Fruit fly (Drosophila melanogaster) whole organism, embryonic: ENCODE data around the gene wrd.

Source experiments
- Adf1 ChIP-seq: fragments of 200-800 bp; sonication (Bioruptor generic); IDR thresholded peaks from 2 replicates; pipeline ENCODE4 v1.3.6; 2022; ENCODE audit warnings: missing biosample characterization, missing genetic modification characterization
- CG10274 ChIP-seq: fragments of 200-800 bp; sonication (Bioruptor generic); optimal IDR thresholded peaks from 3 replicates; lab custom pipeline; 2017; ENCODE audit warnings: missing biosample characterization, mild to moderate bottlenecking, missing genetic modification characterization
- CG10543 ChIP-seq: fragments of 200-800 bp; sonication (Bioruptor generic); optimal IDR thresholded peaks from 3 replicates; lab custom pipeline; 2017; ENCODE audit warnings: missing biosample characterization, mild to moderate bottlenecking, missing genetic modification characterization, moderate library complexity
- CG11247 ChIP-seq: fragments of 200-800 bp; sonication (Bioruptor generic); IDR thresholded peaks from 2 replicates; pipeline ENCODE4 v1.3.6; 2022; ENCODE audit warnings: missing biosample characterization, missing genetic modification characterization
- CG17361 ChIP-seq: fragments of 200-800 bp; sonication (Bioruptor generic); IDR thresholded peaks from 3 replicates; pipeline ENCODE4 v1.3.6; 2022; ENCODE audit warnings: missing biosample characterization, missing genetic modification characterization
- CG17912 ChIP-seq: fragments of 200-800 bp; sonication (Bioruptor generic); optimal IDR thresholded peaks from 2 replicates; lab custom pipeline; 2018; ENCODE audit warnings: missing biosample characterization, mild to moderate bottlenecking, missing genetic modification characterization
- CG2116 ChIP-seq: fragments of 200-800 bp; sonication (Bioruptor generic); optimal IDR thresholded peaks from 3 replicates; lab custom pipeline; 2018; ENCODE audit warnings: missing biosample characterization, mild to moderate bottlenecking, missing genetic modification characterization
- CG3065 ChIP-seq: fragments of 200-800 bp; sonication (Bioruptor generic); optimal IDR thresholded peaks from 2 replicates; lab custom pipeline; 2016; ENCODE audit warnings: missing biosample characterization, missing genetic modification characterization
- CG4328 ChIP-seq: fragments of 200-800 bp; sonication (Bioruptor generic); optimal IDR thresholded peaks from 3 replicates; lab custom pipeline; 2017; ENCODE audit warnings: missing biosample characterization, missing genetic modification reagents, missing genetic modification characterization
- CG5180 ChIP-seq: fragments of 200-800 bp; sonication (Bioruptor generic); optimal IDR thresholded peaks from 3 replicates; lab custom pipeline; 2017; ENCODE audit warnings: missing biosample characterization, missing genetic modification characterization, mild to moderate bottlenecking, moderate library complexity, missing genetic modification reagents
- CG5245 ChIP-seq: fragments of 200-800 bp; sonication (Bioruptor generic); optimal IDR thresholded peaks from 3 replicates; lab custom pipeline; 2016; ENCODE audit warnings: missing biosample characterization, missing genetic modification characterization
- CG6175 ChIP-seq: fragments of 200-800 bp; sonication (Bioruptor generic); IDR thresholded peaks from 3 replicates; pipeline ENCODE4 v1.3.6; 2022; ENCODE audit warnings: missing biosample characterization, missing genetic modification characterization
- CG6765 ChIP-seq: fragments of 200-800 bp; sonication (Bioruptor generic); optimal IDR thresholded peaks from 3 replicates; lab custom pipeline; 2017; ENCODE audit warnings: missing biosample characterization, mild to moderate bottlenecking, missing genetic modification characterization
- CG7556 ChIP-seq: fragments of 200-800 bp; sonication (Bioruptor generic); optimal IDR thresholded peaks from 2 replicates; lab custom pipeline; 2017; ENCODE audit warnings: missing biosample characterization, mild to moderate bottlenecking, missing genetic modification characterization
- CG7786 ChIP-seq: fragments of 200-800 bp; sonication (Bioruptor generic); optimal IDR thresholded peaks from 2 replicates; lab custom pipeline; 2016; ENCODE audit warnings: missing biosample characterization, missing genetic modification characterization
- CG7839 ChIP-seq: fragments of 200-800 bp; sonication (Bioruptor generic); optimal IDR thresholded peaks from 3 replicates; lab custom pipeline; 2018; ENCODE audit warnings: missing biosample characterization, mild to moderate bottlenecking, missing genetic modification characterization, moderate library complexity
- CG8290 ChIP-seq, 3 experiments: fragments of 200-800 bp; sonication (Bioruptor generic); optimal IDR thresholded peaks; 2 replicates each; lab custom pipeline; 2016 to 2019; ENCODE audit warnings: missing biosample characterization in 3 of 3, missing genetic modification characterization in 3 of 3, mild to moderate bottlenecking in 2 of 3, moderate library complexity in 1 of 3
- CHES-1-like ChIP-seq: fragments of 200-800 bp; sonication (Bioruptor generic); optimal IDR thresholded peaks from 2 replicates; lab custom pipeline; 2016; ENCODE audit warnings: missing biosample characterization, missing genetic modification characterization
- Camta ChIP-seq: fragments of 200-800 bp; sonication (Bioruptor generic); optimal IDR thresholded peaks from 2 replicates; lab custom pipeline; 2016; ENCODE audit warnings: missing biosample characterization, missing genetic modification characterization
- Dfd ChIP-seq, 2 experiments: fragments of >200 bp; optimal IDR thresholded peaks; 2 replicates each; lab custom pipeline; 2017; ENCODE audit warnings: missing biosample characterization in 2 of 2, missing genetic modification characterization in 2 of 2
- Doc2 ChIP-seq: fragments of 200-800 bp; sonication (Bioruptor generic); IDR thresholded peaks from 2 replicates; pipeline ENCODE4 v1.3.6; 2022; ENCODE audit warnings: missing biosample characterization, missing genetic modification characterization
- Hmr ChIP-seq: fragments of 200-800 bp; sonication (Bioruptor generic); optimal IDR thresholded peaks from 3 replicates; lab custom pipeline; 2017; ENCODE audit warnings: mild to moderate bottlenecking, missing biosample characterization, missing genetic modification reagents, missing genetic modification characterization
- Lim3 ChIP-seq: fragments of 200-800 bp; sonication (Bioruptor generic); IDR thresholded peaks from 2 replicates; pipeline ENCODE4 v1.3.6; 2022; ENCODE audit warnings: missing biosample characterization, missing genetic modification characterization
- MBD-R2 ChIP-seq: fragments of 200-800 bp; sonication (Bioruptor generic); IDR thresholded peaks from 2 replicates; pipeline ENCODE4 v1.3.6; 2022; ENCODE audit warnings: missing biosample characterization, missing genetic modification characterization
- Mrtf ChIP-seq: fragments of 200-800 bp; sonication (Bioruptor generic); IDR thresholded peaks from 3 replicates; pipeline ENCODE4 v1.3.6; 2022; ENCODE audit warnings: missing biosample characterization, missing genetic modification characterization
- Ptx1 ChIP-seq: fragments of 200-800 bp; sonication (Bioruptor generic); IDR thresholded peaks from 2 replicates; pipeline ENCODE4 v1.3.6; 2022; ENCODE audit warnings: missing biosample characterization, missing genetic modification characterization
- Side ChIP-seq: fragments of 200-800 bp; sonication (Bioruptor generic); optimal IDR thresholded peaks from 2 replicates; lab custom pipeline; 2016; ENCODE audit warnings: missing biosample characterization, missing genetic modification characterization
- Taf1 ChIP-seq: fragments of 200-800 bp; sonication (Bioruptor generic); IDR thresholded peaks from 2 replicates; pipeline ENCODE4 v1.3.6; 2022; ENCODE audit warnings: missing biosample characterization, missing genetic modification characterization
- Xrp1 ChIP-seq: fragments of 200-800 bp; sonication (Bioruptor generic); IDR thresholded peaks from 2 replicates; pipeline ENCODE4 v1.3.6; 2022; ENCODE audit warnings: missing biosample characterization, missing genetic modification characterization
- bab2 ChIP-seq: fragments of 200-800 bp; sonication (Bioruptor generic); optimal IDR thresholded peaks from 2 replicates; lab custom pipeline; 2016; ENCODE audit warnings: missing biosample characterization, missing genetic modification characterization
- bigmax ChIP-seq: fragments of 200-800 bp; sonication (Bioruptor generic); optimal IDR thresholded peaks from 2 replicates; lab custom pipeline; 2018; ENCODE audit warnings: missing biosample characterization, mild to moderate bottlenecking, missing genetic modification characterization
- br ChIP-seq: fragments of >200 bp; optimal IDR thresholded peaks from 2 replicates; lab custom pipeline; 2017
- cwo ChIP-seq: fragments of 200-800 bp; sonication (Bioruptor generic); optimal IDR thresholded peaks from 3 replicates; lab custom pipeline; 2017; ENCODE audit warnings: missing biosample characterization, missing genetic modification characterization, mild to moderate bottlenecking, moderate library complexity, missing genetic modification reagents
- dm ChIP-seq: fragments of 200-800 bp; sonication (Bioruptor generic); optimal IDR thresholded peaks from 3 replicates; lab custom pipeline; 2016; ENCODE audit warnings: missing biosample characterization, missing genetic modification characterization
- grau ChIP-seq: fragments of 200-800 bp; optimal IDR thresholded peaks from 3 replicates; lab custom pipeline; 2019; ENCODE audit warnings: missing biosample characterization, mild to moderate bottlenecking, missing genetic modification characterization, moderate library complexity
- gt ChIP-seq: fragments of 200-800 bp; sonication (Bioruptor generic); IDR thresholded peaks from 2 replicates; pipeline ENCODE4 v1.3.6; 2022; ENCODE audit warnings: missing biosample characterization, missing genetic modification characterization
- ham ChIP-seq: fragments of 200-800 bp; sonication (Bioruptor generic); IDR thresholded peaks from 2 replicates; pipeline ENCODE4 v1.3.6; 2022; ENCODE audit warnings: missing biosample characterization, missing genetic modification characterization
- jing ChIP-seq: fragments of 200-800 bp; sonication (Bioruptor generic); optimal IDR thresholded peaks from 2 replicates; lab custom pipeline; 2018; ENCODE audit warnings: missing biosample characterization, mild to moderate bottlenecking, missing genetic modification characterization
- kah ChIP-seq: fragments of 200-800 bp; sonication (Bioruptor generic); optimal IDR thresholded peaks from 2 replicates; lab custom pipeline; 2018; ENCODE audit warnings: missing biosample characterization, mild to moderate bottlenecking, missing genetic modification characterization
- klu ChIP-seq: fragments of 200-800 bp; sonication (Bioruptor generic); IDR thresholded peaks from 2 replicates; pipeline ENCODE4 v1.3.6; 2022; ENCODE audit warnings: missing biosample characterization, missing genetic modification characterization
- kni ChIP-seq: fragments of 200-800 bp; sonication (Bioruptor generic); optimal IDR thresholded peaks from 3 replicates; lab custom pipeline; 2017; ENCODE audit warnings: mild to moderate bottlenecking, missing biosample characterization, missing genetic modification reagents, missing genetic modification characterization
- mirr ChIP-seq: fragments of 200-800 bp; sonication (Bioruptor generic); optimal IDR thresholded peaks from 3 replicates; lab custom pipeline; 2018; ENCODE audit warnings: missing biosample characterization, mild to moderate bottlenecking, missing genetic modification characterization
- pb ChIP-seq: fragments of 200-800 bp; sonication (Bioruptor generic); optimal IDR thresholded peaks from 3 replicates; lab custom pipeline; 2016; ENCODE audit warnings: missing biosample characterization, missing genetic modification characterization
- row ChIP-seq: fragments of 200-800 bp; sonication (Bioruptor generic); IDR thresholded peaks from 3 replicates; pipeline ENCODE4 v1.3.6; 2022; ENCODE audit warnings: missing biosample characterization, missing genetic modification characterization
- sc ChIP-seq, 3 experiments: fragments of >200 bp in 2 of 3; fragments of 200-800 bp in 1 of 3; sonication (Bioruptor generic) in 1 of 3; optimal IDR thresholded peaks; 2 replicates in 2 of 3; 3 replicates in 1 of 3; lab custom pipeline; 2017; ENCODE audit warnings: mild to moderate bottlenecking in 1 of 3, missing biosample characterization in 1 of 3, missing genetic modification characterization in 1 of 3, missing genetic modification reagents in 1 of 3
- slou ChIP-seq: fragments of 200-800 bp; sonication (Bioruptor generic); optimal IDR thresholded peaks from 3 replicates; lab custom pipeline; 2016; ENCODE audit warnings: missing biosample characterization, missing genetic modification characterization
- ssp ChIP-seq: fragments of 200-800 bp; sonication (Bioruptor generic); IDR thresholded peaks from 2 replicates; pipeline ENCODE4 v1.3.6; 2022; ENCODE audit warnings: missing biosample characterization, missing genetic modification characterization
- stwl ChIP-seq: fragments of 200-800 bp; sonication (Bioruptor generic); optimal IDR thresholded peaks from 3 replicates; lab custom pipeline; 2018; ENCODE audit warnings: missing biosample characterization, mild to moderate bottlenecking, missing genetic modification characterization, moderate library complexity
- toy ChIP-seq: fragments of 200-800 bp; sonication (Bioruptor generic); IDR thresholded peaks from 2 replicates; pipeline ENCODE4 v1.3.6; 2022; ENCODE audit warnings: missing biosample characterization, missing genetic modification characterization
- twi ChIP-seq: fragments of 200-800 bp; optimal IDR thresholded peaks from 2 replicates; lab custom pipeline; 2019; ENCODE audit warnings: missing biosample characterization, mild to moderate bottlenecking, missing genetic modification characterization, moderate library complexity
- vvl ChIP-seq: fragments of 200-800 bp; sonication (Bioruptor generic); IDR thresholded peaks from 2 replicates; pipeline ENCODE4 v1.3.6; 2022; ENCODE audit warnings: missing biosample characterization, missing genetic modification characterization
- wor ChIP-seq: fragments of 200-800 bp; sonication (Bioruptor generic); IDR thresholded peaks from 2 replicates; pipeline ENCODE4 v1.3.6; 2022; ENCODE audit warnings: missing biosample characterization, missing genetic modification characterization

wrd gene

dm6 chr3R:18168398-18168797, 841 bp downstream of the wrd start (continued):
- TF ChIP-seq CG5180 (GFP tag; lab: Kevin White, UChicago) (peak; percentile 13), toy (GFP tag; lab: Robert Waterston, UW) (no peak), Camta (GFP tag; lab: Kevin White, UChicago) (no peak), CG10274 (GFP tag; lab: Kevin White, UChicago) (no peak), row (GFP tag; lab: Robert Waterston, UW) (peak; percentile 63), CG17912 (GFP tag; lab: Kevin White, UChicago) (no peak), CG5245 (no peak), Taf1 (GFP tag; lab: Robert Waterston, UW) (0 out of 2 replicates have a peak, but pooled peaks have one; percentile 7), wor (GFP tag; lab: Robert Waterston, UW) (no peak), Side (GFP tag; lab: Kevin White, UChicago) (peak; percentile 18), twi (tag; lab: Kevin White, UChicago) (no peak), gt (GFP tag; lab: Robert Waterston, UW) (no peak), Adf1 (no peak), CG10543 (GFP tag; lab: Kevin White, UChicago) (peak; percentile 73), grau (tag; lab: Kevin White, UChicago) (no peak), cwo (GFP tag; lab: Kevin White, UChicago) (peak; percentile 7), CG11247 (GFP tag; lab: Robert Waterston, UW) (no peak), bigmax (GFP tag; lab: Kevin White, UChicago) (no peak), ssp (GFP tag; lab: Robert Waterston, UW) (no peak), Hmr (peak; percentile 38), CG7786 (GFP tag; lab: Kevin White, UChicago) (peak; percentile 43), bab2 (no peak), mirr (no peak), Dfd (GFP tag; optimal IDR thresholded peaks at IDR 0.05; lab: Kevin White, UChicago) (no peak), pb (no peak), Ptx1 (GFP tag; lab: Robert Waterston, UW) (0 out of 2 replicates have a peak, but pooled peaks have one; percentile 21), Mrtf (GFP tag; lab: Robert Waterston, UW) (no peak), klu (GFP tag; lab: Robert Waterston, UW) (no peak), slou (GFP tag; lab: Kevin White, UChicago) (no peak), CG8290 (GFP tag; optimal IDR thresholded peaks at IDR 0.05; lab: Kevin White, UChicago) (no peak), CG8290 (tag; optimal IDR thresholded peaks at IDR 0.05; lab: Kevin White, UChicago) (peak in 1 of 2 experiments; percentile 15), br (lab: Kevin White, UChicago) (no peak), sc (optimal IDR thresholded peaks at IDR 0.05; lab: Kevin White, UChicago) (no peak), sc (GFP tag; optimal IDR thresholded peaks at IDR 0.05; lab: Kevin White, UChicago) (no peak), dm (GFP tag; lab: Kevin White, UChicago) (no peak), vvl (peak; percentile 62), CG7556 (GFP tag; lab: Kevin White, UChicago) (no peak), CG17361 (GFP tag; lab: Robert Waterston, UW) (0 out of 3 replicates have a peak, but pooled peaks have one; percentile 5), CG2116 (GFP tag; lab: Kevin White, UChicago) (peak; percentile 24), CHES-1-like (peak; percentile 3), Lim3 (GFP tag; lab: Robert Waterston, UW) (no peak), CG3065 (GFP tag; lab: Kevin White, UChicago) (no peak), kni (GFP tag; lab: Kevin White, UChicago) (no peak), Doc2 (GFP tag; lab: Robert Waterston, UW) (no peak), kah (peak; percentile 75), CG6765 (GFP tag; lab: Kevin White, UChicago) (peak; percentile 67), CG4328 (GFP tag; lab: Kevin White, UChicago) (peak; percentile 36), CG7839 (peak; percentile 23), CG6175 (GFP tag; lab: Robert Waterston, UW) (0 out of 3 replicates have a peak, but pooled peaks have one; percentile 25), ham (GFP tag; lab: Robert Waterston, UW) (no peak), Xrp1 (GFP tag; lab: Robert Waterston, UW) (peak; percentile 34; the same call in 1 of the 2 replicates), jing (GFP tag; lab: Kevin White, UChicago) (no peak), stwl (tag; lab: Kevin White, UChicago) (peak; percentile 20), MBD-R2 (peak; percentile 25; the same call in 1 of the 2 replicates)
